Fruit fly (Drosophila melanogaster): ENCODE data around the gene CG7542.

The CG7542 gene

dm6 chr3L:17563536-17564257 is 14.1 kb downstream of the CG7542 start:
- TF ChIP-seq ttk (optimal IDR thresholded peaks at IDR 0.05) = no peak
- TF ChIP-seq insv (optimal IDR thresholded peaks at IDR 0.05) = no peak
- no peak for TF ChIP-seq Sin3A (optimal IDR thresholded peaks at IDR 0.05)
- no peak for TF ChIP-seq psq (optimal IDR thresholded peaks at IDR 0.05)
- no peak for TF ChIP-seq h (optimal IDR thresholded peaks at IDR 0.05)
- no peak for TF ChIP-seq Myc (optimal IDR thresholded peaks at IDR 0.05)

dm6 chr3L:17566335-17567242 is 17.0 kb downstream of the CG7542 start:
- TF ChIP-seq ttk (optimal IDR thresholded peaks at IDR 0.05) = no peak
- TF ChIP-seq h (optimal IDR thresholded peaks at IDR 0.05) = no peak
- TF ChIP-seq insv (optimal IDR thresholded peaks at IDR 0.05) = no peak
- no peak for TF ChIP-seq psq (optimal IDR thresholded peaks at IDR 0.05)

dm6 chr3L:17568698-17569097 is 19.1 kb downstream of the CG7542 start:
- TF ChIP-seq insv (optimal IDR thresholded peaks at IDR 0.05) (no peak), Sin3A (optimal IDR thresholded peaks at IDR 0.05) (no peak), Myc (optimal IDR thresholded peaks at IDR 0.05) (no peak), ttk (optimal IDR thresholded peaks at IDR 0.05) (no peak), psq (optimal IDR thresholded peaks at IDR 0.05) (no peak), h (optimal IDR thresholded peaks at IDR 0.05) (no peak)

dm6 chr3L:17569737-17570546 is 20.3 kb downstream of the CG7542 start:
- TF ChIP-seq ttk (optimal IDR thresholded peaks at IDR 0.05) = no peak
- TF ChIP-seq Myc (optimal IDR thresholded peaks at IDR 0.05) = no peak
- no peak for TF ChIP-seq insv (optimal IDR thresholded peaks at IDR 0.05)
- no peak for TF ChIP-seq psq (optimal IDR thresholded peaks at IDR 0.05)
- no peak for TF ChIP-seq Sin3A (optimal IDR thresholded peaks at IDR 0.05)
- TF ChIP-seq h (optimal IDR thresholded peaks at IDR 0.05) = no peak

dm6 chr3L:17570547-17570873 is 20.9 kb downstream of the CG7542 start:
- TF ChIP-seq ttk (optimal IDR thresholded peaks at IDR 0.05) (no peak), psq (optimal IDR thresholded peaks at IDR 0.05) (no peak), insv (optimal IDR thresholded peaks at IDR 0.05) (no peak), h (optimal IDR thresholded peaks at IDR 0.05) (no peak), Myc (optimal IDR thresholded peaks at IDR 0.05) (no peak), Sin3A (optimal IDR thresholded peaks at IDR 0.05) (no peak)

dm6 chr3L:17572090-17572489 is 22.5 kb downstream of the CG7542 start:
- no peak for TF ChIP-seq insv (optimal IDR thresholded peaks at IDR 0.05)
- TF ChIP-seq h (optimal IDR thresholded peaks at IDR 0.05) = no peak
- no peak for TF ChIP-seq Sin3A (optimal IDR thresholded peaks at IDR 0.05)
- TF ChIP-seq ttk (optimal IDR thresholded peaks at IDR 0.05) = no peak
- no peak for TF ChIP-seq psq (optimal IDR thresholded peaks at IDR 0.05)
- no peak for TF ChIP-seq Myc (optimal IDR thresholded peaks at IDR 0.05)

dm6 chr3L:17573823-17574222 is 24.2 kb downstream of the CG7542 start:
- TF ChIP-seq ttk (optimal IDR thresholded peaks at IDR 0.05) = no peak
- no peak for TF ChIP-seq Myc (optimal IDR thresholded peaks at IDR 0.05)
- TF ChIP-seq Sin3A (optimal IDR thresholded peaks at IDR 0.05) = no peak
- TF ChIP-seq psq (optimal IDR thresholded peaks at IDR 0.05) = no peak
- TF ChIP-seq h (optimal IDR thresholded peaks at IDR 0.05) = no peak
- TF ChIP-seq insv (optimal IDR thresholded peaks at IDR 0.05) = no peak

- TF ChIP-seq ttk (optimal IDR thresholded peaks at IDR 0.05) (no peak), Sin3A (optimal IDR thresholded peaks at IDR 0.05) (no peak), Myc (optimal IDR thresholded peaks at IDR 0.05) (no peak), insv (optimal IDR thresholded peaks at IDR 0.05) (no peak), h (optimal IDR thresholded peaks at IDR 0.05) (no peak), psq (optimal IDR thresholded peaks at IDR 0.05) (no peak)
These were observed 26.7 kb downstream of the CG7542 start for dm6 chr3L:17576093-17576885.

dm6 chr3L:17576886-17577271 is 27.3 kb downstream of the CG7542 start:
- TF ChIP-seq psq (optimal IDR thresholded peaks at IDR 0.05) (no peak), ttk (optimal IDR thresholded peaks at IDR 0.05) (no peak), Myc (optimal IDR thresholded peaks at IDR 0.05) (no peak), Sin3A (optimal IDR thresholded peaks at IDR 0.05) (no peak), insv (optimal IDR thresholded peaks at IDR 0.05) (no peak), h (optimal IDR thresholded peaks at IDR 0.05) (no peak)

- no peak for TF ChIP-seq insv (optimal IDR thresholded peaks at IDR 0.05)
- no peak for TF ChIP-seq h (optimal IDR thresholded peaks at IDR 0.05)
- no peak for TF ChIP-seq Myc (optimal IDR thresholded peaks at IDR 0.05)
- no peak for TF ChIP-seq psq (optimal IDR thresholded peaks at IDR 0.05)
These were observed 28.1 kb downstream of the CG7542 start for dm6 chr3L:17577530-17578351.

Measured in Kc167 (cell line).